Worm (Caenorhabditis elegans) whole organism, young adult: ENCODE results near the gene F25E5.8.

ENCODE experiments used
- B0035.1 ChIP-seq: sonication (generic microtip); optimal IDR thresholded peaks from 2 replicates; lab custom pipeline; 2016; ENCODE audit warnings: missing genetic modification characterization, mild to moderate bottlenecking, missing compliant biosample characterization, missing genotype, missing genetic modification reagents
- C17E4.6 ChIP-seq: fragments of 200-800 bp; sonication (Bioruptor generic); IDR thresholded peaks from 2 replicates; pipeline ENCODE4 v1.3.6; 2022; ENCODE audit warnings: missing genetic modification reagents, missing genetic modification characterization, missing compliant biosample characterization
- F22D6.2 ChIP-seq: sonication (generic microtip); optimal IDR thresholded peaks from 2 replicates; lab custom pipeline; 2016; ENCODE audit warnings: mild to moderate bottlenecking, missing genetic modification characterization, missing compliant biosample characterization
- F33H1.4 ChIP-seq: fragments of 200-800 bp; sonication (Bioruptor generic); IDR thresholded peaks from 2 replicates; pipeline ENCODE4 v1.3.6; 2022; ENCODE audit warnings: missing genetic modification reagents, missing genetic modification characterization, missing compliant biosample characterization
- F37B4.10 ChIP-seq: fragments of 200-800 bp; sonication (Bioruptor generic); IDR thresholded peaks from 2 replicates; pipeline ENCODE4 v1.3.6; 2022; ENCODE audit warnings: missing genetic modification characterization, missing compliant biosample characterization
- Y79H2A.3 ChIP-seq: fragments of 200-800 bp; sonication (Bioruptor generic); conservative IDR thresholded peaks from 2 replicates; pipeline ENCODE4 v1.3.6; 2022; ENCODE audit warnings: missing genetic modification reagents, missing genetic modification characterization, missing compliant biosample characterization
- ZK185.1 ChIP-seq: sonication (generic microtip); optimal IDR thresholded peaks from 2 replicates; lab custom pipeline; 2016; ENCODE audit warnings: mild to moderate bottlenecking, missing genetic modification characterization, missing compliant biosample characterization; ENCODE audit not compliant: poor library complexity, severe bottlenecking
- aptf-3 ChIP-seq: fragments of 200-800 bp; sonication (Bioruptor generic); IDR thresholded peaks from 2 replicates; pipeline ENCODE4 v1.3.6; 2022; ENCODE audit warnings: missing genetic modification characterization, missing compliant biosample characterization
- atf-7 ChIP-seq: sonication (generic microtip); optimal IDR thresholded peaks from 2 replicates; lab custom pipeline; 2017; ENCODE audit warnings: mild to moderate bottlenecking, missing genetic modification characterization, missing compliant biosample characterization
- attf-3 ChIP-seq: fragments of 200-800 bp; sonication (Bioruptor generic); conservative IDR thresholded peaks from 2 replicates; pipeline ENCODE4 v1.3.6; 2022; ENCODE audit warnings: missing genetic modification reagents, missing genetic modification characterization, missing compliant biosample characterization
- attf-5 ChIP-seq: fragments of 200-800 bp; sonication (Bioruptor generic); optimal IDR thresholded peaks from 2 replicates; lab custom pipeline; 2018; ENCODE audit warnings: mild to moderate bottlenecking, missing genetic modification characterization, missing compliant biosample characterization
- cebp-2 ChIP-seq: fragments of 200-800 bp; sonication (Bioruptor generic); IDR thresholded peaks from 2 replicates; pipeline ENCODE4 v1.3.6; 2022; ENCODE audit warnings: missing genetic modification characterization, missing compliant biosample characterization
- ceh-100 ChIP-seq: fragments of 200-800 bp; sonication (Bioruptor generic); IDR thresholded peaks from 2 replicates; pipeline ENCODE4 v1.3.6; 2022; ENCODE audit warnings: missing genetic modification reagents, missing genetic modification characterization, missing compliant biosample characterization
- ceh-40 ChIP-seq: fragments of 200-800 bp; sonication (Bioruptor generic); IDR thresholded peaks from 2 replicates; pipeline ENCODE4 v1.3.6; 2022; ENCODE audit warnings: missing genetic modification characterization, missing compliant biosample characterization
- chd-7 ChIP-seq: sonication (generic microtip); optimal IDR thresholded peaks from 2 replicates; lab custom pipeline; 2016; ENCODE audit warnings: mild to moderate bottlenecking, missing genetic modification characterization, moderate library complexity, missing compliant biosample characterization
- efl-1 ChIP-seq: fragments of 150-350 bp; optimal IDR thresholded peaks from 2 replicates; lab custom pipeline; 2014; ENCODE audit warnings: missing biosample characterization, missing genetic modification reagents, missing genetic modification characterization
- egl-44 ChIP-seq: fragments of 200-800 bp; sonication (Bioruptor generic); IDR thresholded peaks from 2 replicates; pipeline ENCODE4 v1.3.6; 2022; ENCODE audit warnings: missing genetic modification reagents, missing genetic modification characterization, missing compliant biosample characterization
- ekl-4 ChIP-seq: fragments of 200-800 bp; sonication (Bioruptor generic); IDR thresholded peaks from 2 replicates; pipeline ENCODE4 v1.3.6; 2022; ENCODE audit warnings: missing genetic modification reagents, missing genetic modification characterization, missing compliant biosample characterization
- ets-4 ChIP-seq: fragments of 200-800 bp; sonication (Bioruptor generic); optimal IDR thresholded peaks from 2 replicates; lab custom pipeline; 2018; ENCODE audit warnings: mild to moderate bottlenecking, missing genetic modification characterization, missing compliant biosample characterization
- hlh-12 ChIP-seq: sonication (generic microtip); optimal IDR thresholded peaks from 2 replicates; lab custom pipeline; 2016; ENCODE audit warnings: missing genetic modification characterization, missing compliant biosample characterization
- hmg-1.2 ChIP-seq: fragments of 200-800 bp; sonication (Bioruptor generic); IDR thresholded peaks from 2 replicates; pipeline ENCODE4 v1.3.6; 2022; ENCODE audit warnings: missing genetic modification reagents, missing genetic modification characterization, missing compliant biosample characterization
- hsf-1 ChIP-seq: fragments of 200-800 bp; sonication (Bioruptor generic); IDR thresholded peaks from 2 replicates; pipeline ENCODE4 v1.3.6; 2022; ENCODE audit warnings: missing genetic modification reagents, missing genetic modification characterization, missing compliant biosample characterization
- lag-1 ChIP-seq: fragments of 200-800 bp; sonication (Bioruptor generic); IDR thresholded peaks from 2 replicates; pipeline ENCODE4 v1.3.6; 2022; ENCODE audit warnings: missing genetic modification reagents, missing genetic modification characterization, missing compliant biosample characterization
- let-526 ChIP-seq: fragments of 200-800 bp; sonication (Bioruptor generic); IDR thresholded peaks from 2 replicates; pipeline ENCODE4 v1.3.6; 2022; ENCODE audit warnings: missing genetic modification reagents, missing genetic modification characterization, missing compliant biosample characterization
- lin-26 ChIP-seq: fragments of 200-800 bp; sonication (Bioruptor generic); IDR thresholded peaks from 2 replicates; pipeline ENCODE4 v1.3.6; 2022; ENCODE audit warnings: missing genetic modification reagents, missing genetic modification characterization, missing compliant biosample characterization
- lir-1 ChIP-seq: fragments of 200-800 bp; sonication (Bioruptor generic); conservative IDR thresholded peaks from 2 replicates; pipeline ENCODE4 v1.3.6; 2022; ENCODE audit warnings: missing genetic modification reagents, missing genetic modification characterization, missing compliant biosample characterization
- madf-10 ChIP-seq: sonication (generic microtip); optimal IDR thresholded peaks from 2 replicates; lab custom pipeline; 2016; ENCODE audit warnings: mild to moderate bottlenecking, missing genetic modification characterization, missing compliant biosample characterization
- madf-6 ChIP-seq: fragments of 200-800 bp; sonication (Bioruptor generic); IDR thresholded peaks from 2 replicates; pipeline ENCODE4 v1.3.6; 2022; ENCODE audit warnings: missing genetic modification reagents, missing genetic modification characterization, missing compliant biosample characterization
- mcd-1 ChIP-seq: fragments of 200-800 bp; sonication (Bioruptor generic); IDR thresholded peaks from 2 replicates; pipeline ENCODE4 v1.3.6; 2022; ENCODE audit warnings: missing genetic modification reagents, missing genetic modification characterization, missing compliant biosample characterization
- mes-4 ChIP-seq: sonication (generic microtip); optimal IDR thresholded peaks from 2 replicates; lab custom pipeline; 2016; ENCODE audit warnings: missing genotype, missing genetic modification characterization, missing compliant biosample characterization
- nfyb-1 ChIP-seq: fragments of 200-800 bp; sonication (Bioruptor generic); IDR thresholded peaks from 2 replicates; pipeline ENCODE4 v1.3.6; 2022; ENCODE audit warnings: missing genetic modification reagents, missing genetic modification characterization, missing compliant biosample characterization
- nhr-120 ChIP-seq: fragments of 200-800 bp; sonication (Bioruptor generic); IDR thresholded peaks from 2 replicates; pipeline ENCODE4 v1.3.6; 2022; ENCODE audit warnings: missing genetic modification characterization, missing compliant biosample characterization
- nhr-179 ChIP-seq: sonication (generic microtip); optimal IDR thresholded peaks from 2 replicates; lab custom pipeline; 2016; ENCODE audit warnings: mild to moderate bottlenecking, missing genetic modification characterization, missing compliant biosample characterization
- nhr-27 ChIP-seq: fragments of 200-800 bp; sonication (Bioruptor generic); optimal IDR thresholded peaks from 2 replicates; lab custom pipeline; 2018; ENCODE audit warnings: mild to moderate bottlenecking, missing genetic modification characterization, moderate library complexity, missing compliant biosample characterization
- pbrm-1 ChIP-seq: fragments of 200-800 bp; sonication (Bioruptor generic); IDR thresholded peaks from 2 replicates; pipeline ENCODE4 v1.3.6; 2022; ENCODE audit warnings: missing genetic modification reagents, missing genetic modification characterization, missing compliant biosample characterization
- rec-8 ChIP-seq, 2 experiments: sonication (generic microtip); optimal IDR thresholded peaks; 2 replicates each; lab custom pipeline; 2016; ENCODE audit warnings: mild to moderate bottlenecking in 2 of 2, missing genetic modification characterization in 2 of 2, missing genetic modification reagents in 2 of 2, missing genotype in 2 of 2, missing biosample characterization in 1 of 2, missing compliant biosample characterization in 1 of 2, moderate library complexity in 1 of 2
- sea-2 ChIP-seq: fragments of 200-800 bp; sonication (Bioruptor generic); IDR thresholded peaks from 2 replicates; pipeline ENCODE4 v1.3.6; 2022; ENCODE audit warnings: missing genetic modification characterization, missing compliant biosample characterization
- snpc-1.1 ChIP-seq: sonication (generic microtip); optimal IDR thresholded peaks from 2 replicates; lab custom pipeline; 2017; ENCODE audit warnings: missing genetic modification characterization, mild to moderate bottlenecking, missing compliant biosample characterization, antibody characterized with exemption, moderate library complexity, missing genotype, missing genetic modification reagents; ENCODE audit not compliant: insufficient read depth
- snpc-1.3 ChIP-seq: sonication (generic microtip); optimal IDR thresholded peaks from 2 replicates; lab custom pipeline; 2017; ENCODE audit warnings: missing genetic modification characterization, mild to moderate bottlenecking, missing compliant biosample characterization, antibody characterized with exemption, moderate library complexity, missing genotype, missing genetic modification reagents; ENCODE audit not compliant: insufficient read depth
- somi-1 ChIP-seq: fragments of 200-800 bp; sonication (Bioruptor generic); optimal IDR thresholded peaks from 2 replicates; lab custom pipeline; 2018; ENCODE audit warnings: mild to moderate bottlenecking, missing genetic modification characterization, missing compliant biosample characterization
- tbp1 ChIP-seq: fragments of 200-800 bp; sonication (Bioruptor generic); optimal IDR thresholded peaks from 2 replicates; lab custom pipeline; 2018; ENCODE audit warnings: mild to moderate bottlenecking, missing genetic modification characterization, missing compliant biosample characterization
- unc-62 ChIP-seq: fragments of 150-350 bp; optimal IDR thresholded peaks from 2 replicates; lab custom pipeline; 2014; ENCODE audit warnings: missing biosample characterization, missing genetic modification reagents, missing genetic modification characterization
- ztf-6 ChIP-seq: fragments of 200-800 bp; sonication (Bioruptor generic); IDR thresholded peaks from 2 replicates; pipeline ENCODE4 v1.3.6; 2022; ENCODE audit warnings: missing genetic modification reagents, missing genetic modification characterization, missing compliant biosample characterization

The F25E5.8 gene

DNA sequence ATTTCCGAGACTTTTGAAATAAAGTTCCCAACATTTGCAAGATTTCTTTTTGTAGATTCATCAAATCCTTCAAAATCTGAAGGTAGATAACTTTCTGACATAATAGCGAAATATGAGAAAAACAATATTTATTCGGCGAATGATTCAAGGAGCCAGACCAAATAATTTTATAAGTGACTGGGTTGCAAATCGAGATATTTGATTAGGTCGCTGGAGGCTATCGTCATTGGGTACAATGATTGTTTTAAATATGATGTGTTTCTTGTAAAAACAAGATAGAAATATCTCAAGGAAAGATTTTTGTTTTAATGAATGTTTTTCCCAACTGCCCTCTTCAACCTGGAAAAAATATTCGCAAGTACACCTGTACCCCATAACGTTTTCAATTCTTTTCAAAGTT is 6.8 kb upstream of the F25E5.8 start, which contains the start of gene srw-69:
TSS of gene srw-69 (minus strand) at position 101 of the 400 bp plus-strand sequence.
- TF ChIP-seq hmg-1.2 (GFP tag; lab: Robert Waterston, UW) (no peak), attf-5 (GFP tag; lab: Kevin White, UChicago) (no peak), madf-6 (GFP tag; lab: Robert Waterston, UW) (no peak), mes-4 (tag; lab: Kevin White, UChicago) (no peak), ztf-6 (no peak), ZK185.1 (tag; lab: Kevin White, UChicago) (no peak), ets-4 (GFP tag; lab: Kevin White, UChicago) (no peak), Y79H2A.3 (GFP tag; lab: Robert Waterston, UW) (no peak), nfyb-1 (GFP tag; lab: Robert Waterston, UW) (no peak), hlh-12 (tag; lab: Kevin White, UChicago) (no peak), B0035.1 (tag; lab: Kevin White, UChicago) (no peak)

DNA sequence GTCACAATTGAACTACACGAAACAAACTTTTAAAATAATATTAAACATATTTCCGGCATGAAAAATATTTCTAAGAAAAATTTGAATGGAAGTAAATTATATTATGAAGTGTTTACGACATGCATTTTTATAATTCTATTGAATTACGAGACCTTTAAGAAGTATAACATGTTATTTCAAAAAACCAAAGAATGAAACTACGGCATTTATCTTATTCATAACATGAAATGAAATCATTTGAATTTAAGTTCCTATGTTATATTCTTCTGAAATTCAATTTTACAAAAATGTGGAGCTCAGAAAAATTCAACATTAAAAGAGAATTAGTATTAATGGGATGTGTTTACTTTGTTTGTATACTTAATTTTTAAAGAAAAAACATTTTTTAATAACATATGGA is 4.7 kb upstream of the F25E5.8 start, which contains the start of gene srw-71:
TSS of gene srw-71 (minus strand) at position 101 of the 400 bp plus-strand sequence.
- TF ChIP-seq nhr-120 (GFP tag; lab: Robert Waterston, UW) (no peak), mcd-1 (GFP tag; lab: Robert Waterston, UW) (no peak), Y79H2A.3 (GFP tag; lab: Robert Waterston, UW) (no peak), ekl-4 (GFP tag; lab: Robert Waterston, UW) (no peak), B0035.1 (tag; lab: Kevin White, UChicago) (no peak), tbp1 (GFP tag; lab: Kevin White, UChicago) (no peak), atf-7 (no peak), madf-6 (GFP tag; lab: Robert Waterston, UW) (no peak), somi-1 (GFP tag; lab: Kevin White, UChicago) (no peak), cebp-2 (GFP tag; lab: Robert Waterston, UW) (no peak), rec-8 (tag; optimal IDR thresholded peaks at IDR 0.05; lab: Kevin White, UChicago) (no peak), mes-4 (tag; lab: Kevin White, UChicago) (no peak), attf-3 (GFP tag; lab: Robert Waterston, UW) (no peak), snpc-1.3 (tag; lab: Kevin White, UChicago) (no peak), chd-7 (no peak)

DNA sequence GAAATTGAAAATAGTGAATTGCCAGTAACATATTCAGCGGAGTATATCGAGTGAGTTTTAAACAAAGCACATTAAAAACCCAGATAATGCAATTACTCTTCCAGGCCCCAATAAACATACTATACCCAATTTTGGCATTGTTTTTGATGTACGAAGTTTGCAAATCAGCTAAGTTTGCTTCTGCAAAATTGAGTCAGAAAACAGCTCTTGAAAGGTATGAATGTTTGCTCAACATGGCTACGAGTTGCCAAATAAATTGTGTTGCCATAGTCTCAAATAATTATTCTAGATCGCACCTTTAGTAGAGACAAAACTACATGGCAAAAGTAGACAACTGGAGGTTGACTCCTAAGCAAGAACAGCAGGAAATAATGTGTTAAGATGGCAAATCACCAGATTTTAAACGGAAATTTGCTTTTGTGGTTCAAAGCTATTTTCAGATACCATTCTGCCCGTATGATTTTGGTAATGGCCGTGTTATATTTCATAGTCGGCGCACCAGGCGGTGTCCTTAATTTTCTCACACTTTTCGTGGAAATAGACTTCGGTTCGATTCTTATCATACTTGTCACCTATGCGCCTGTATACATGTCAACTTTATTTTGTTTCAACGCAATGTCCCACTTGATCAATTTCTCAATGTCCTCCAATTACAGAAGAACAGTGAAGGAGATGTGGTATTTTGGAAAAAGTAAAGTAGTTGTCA is 3.1 kb upstream of the F25E5.8 start:
- TF ChIP-seq ceh-100 (GFP tag; lab: Robert Waterston, UW) (no peak), snpc-1.1 (no peak), unc-62 (no peak), C17E4.6 (GFP tag; lab: Robert Waterston, UW) (no peak), madf-10 (tag; lab: Kevin White, UChicago) (peak; percentile 82), lin-26 (GFP tag; lab: Robert Waterston, UW) (no peak; the same call in 1 of the 2 replicates), attf-3 (GFP tag; lab: Robert Waterston, UW) (no peak), B0035.1 (tag; lab: Kevin White, UChicago) (peak; percentile 21), attf-5 (GFP tag; lab: Kevin White, UChicago) (peak; percentile 50), lir-1 (GFP tag; lab: Robert Waterston, UW) (no peak), ceh-40 (GFP tag; lab: Robert Waterston, UW) (0 out of 2 replicates have a peak, but pooled peaks have one; percentile 6), F22D6.2 (no peak), nhr-27 (tag; lab: Kevin White, UChicago) (peak; percentile 33), somi-1 (GFP tag; lab: Kevin White, UChicago) (no peak), lag-1 (GFP tag; lab: Robert Waterston, UW) (no peak), sea-2 (GFP tag; lab: Robert Waterston, UW) (no peak), hlh-12 (tag; lab: Kevin White, UChicago) (no peak), hsf-1 (GFP tag; lab: Robert Waterston, UW) (no peak), aptf-3 (no peak), egl-44 (peak; percentile 44; the same call in 1 of the 2 replicates), nhr-179 (no peak), pbrm-1 (GFP tag; lab: Robert Waterston, UW) (peak; percentile 64; the same call in 1 of the 2 replicates), cebp-2 (GFP tag; lab: Robert Waterston, UW) (no peak), F37B4.10 (GFP tag; lab: Robert Waterston, UW) (no peak), efl-1 (GFP tag; lab: Kevin White, UChicago) (no peak), F33H1.4 (GFP tag; lab: Robert Waterston, UW) (no peak), let-526 (GFP tag; lab: Robert Waterston, UW) (no peak)
